Worm (Caenorhabditis elegans): ENCODE results near the gene clp-6.

The clp-6 gene

DNA sequence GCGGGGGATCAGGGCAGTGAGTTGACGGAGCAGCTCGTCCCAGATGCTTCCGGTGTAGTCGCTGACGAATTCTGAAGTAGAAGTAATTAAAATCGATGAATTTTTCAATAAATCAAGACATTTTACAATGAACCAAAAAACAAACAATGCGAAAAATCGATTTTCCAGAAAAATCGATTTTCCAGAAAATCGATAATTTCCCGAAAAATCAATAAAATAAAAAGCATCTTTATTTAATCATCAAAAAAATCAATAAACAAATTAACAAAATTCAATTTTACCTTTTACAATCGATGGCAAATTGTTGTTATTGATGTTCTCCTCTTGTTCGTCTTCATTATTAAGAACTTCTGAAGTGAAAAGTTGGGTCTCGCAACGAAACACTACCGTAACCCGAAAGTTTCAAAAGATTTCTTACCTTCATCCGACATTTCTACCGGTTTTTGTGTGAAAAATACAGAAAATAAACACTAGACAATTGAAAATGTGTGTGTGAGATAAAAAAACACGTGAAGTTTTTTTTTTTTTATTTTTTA, at the start of gene clp-6:
Gene clp-6 (minus strand): TSS at position 486 of the 536 bp plus-strand sequence.
- TF ChIP-seq dao-5 (tag; optimal IDR thresholded peaks at IDR 0.05) (no peak), him-1 (tag; optimal IDR thresholded peaks at IDR 0.05) (no peak), W03F9.2 (tag; optimal IDR thresholded peaks at IDR 0.05) (no peak)

DNA sequence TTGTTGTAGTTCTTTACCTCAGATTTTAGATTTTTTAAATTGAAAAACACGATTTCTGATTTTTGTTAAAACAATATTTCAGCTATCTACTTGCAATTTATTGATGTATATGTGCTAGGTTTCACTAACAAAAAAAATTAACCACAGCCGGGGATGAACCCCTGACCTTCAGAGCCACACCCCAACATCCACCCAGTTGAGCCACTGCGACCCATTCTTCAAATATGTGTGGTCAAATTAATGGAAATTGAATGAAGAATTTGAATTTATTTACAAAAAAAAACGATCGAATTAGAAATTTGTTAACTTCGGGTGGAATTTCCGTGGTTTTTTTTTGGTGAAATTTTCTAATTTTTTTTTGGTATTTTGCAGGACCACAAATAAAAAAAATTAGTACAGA, 43.8 kb upstream of the clp-6 start:
- TF ChIP-seq dao-5 (tag; optimal IDR thresholded peaks at IDR 0.05) (no peak), him-1 (tag; optimal IDR thresholded peaks at IDR 0.05) (no peak), W03F9.2 (tag; optimal IDR thresholded peaks at IDR 0.05) (no peak)

DNA sequence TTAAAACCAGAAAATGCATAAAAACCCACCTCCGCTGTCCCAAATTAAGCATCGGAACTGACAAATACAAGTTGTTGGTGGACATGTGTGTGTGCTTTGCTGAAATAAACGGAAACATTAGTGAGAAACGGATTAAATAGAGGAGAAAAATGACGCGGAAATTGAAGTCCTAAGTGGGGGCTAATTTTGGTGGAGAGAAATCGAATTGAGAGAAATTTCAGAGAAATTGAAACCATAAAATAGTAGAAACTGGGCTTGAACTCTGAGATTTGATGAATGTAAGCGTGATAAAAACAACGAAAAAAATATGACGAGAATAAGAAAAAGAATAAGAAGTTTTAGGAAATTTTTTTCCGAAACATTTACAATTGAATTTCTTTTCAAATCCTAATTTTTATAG, 40.2 kb upstream of the clp-6 start, which contains the start of gene Y77E11A.12:
Gene Y77E11A.12 (minus strand): TSS at position 101 of the 400 bp plus-strand sequence.
- TF ChIP-seq dao-5 (tag; optimal IDR thresholded peaks at IDR 0.05) (no peak), him-1 (tag; optimal IDR thresholded peaks at IDR 0.05) (no peak), W03F9.2 (tag; optimal IDR thresholded peaks at IDR 0.05) (no peak)

DNA sequence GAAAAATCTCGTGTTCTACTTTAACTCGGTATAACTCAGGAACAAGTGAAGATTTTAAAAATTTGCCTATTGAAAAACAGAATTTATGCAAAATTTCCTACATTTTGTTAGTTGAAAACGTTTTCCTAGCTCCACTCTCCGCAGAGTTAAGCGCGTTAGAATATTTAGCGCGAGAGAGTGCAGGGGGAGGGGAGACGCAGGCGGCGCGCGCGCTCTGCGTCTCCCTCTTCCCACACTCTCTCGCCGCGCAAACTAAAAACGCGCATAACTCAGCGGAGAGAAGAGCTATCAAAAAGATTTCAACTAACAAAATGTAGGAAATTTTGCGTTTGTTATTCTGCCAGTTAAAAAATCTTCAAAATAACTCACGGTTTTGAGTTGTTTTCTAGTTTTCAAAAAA, 37.3 kb upstream of the clp-6 start:
- TF ChIP-seq W03F9.2 (tag; optimal IDR thresholded peaks at IDR 0.05) (no peak), him-1 (tag; optimal IDR thresholded peaks at IDR 0.05) (no peak), dao-5 (tag; optimal IDR thresholded peaks at IDR 0.05) (no peak)

DNA sequence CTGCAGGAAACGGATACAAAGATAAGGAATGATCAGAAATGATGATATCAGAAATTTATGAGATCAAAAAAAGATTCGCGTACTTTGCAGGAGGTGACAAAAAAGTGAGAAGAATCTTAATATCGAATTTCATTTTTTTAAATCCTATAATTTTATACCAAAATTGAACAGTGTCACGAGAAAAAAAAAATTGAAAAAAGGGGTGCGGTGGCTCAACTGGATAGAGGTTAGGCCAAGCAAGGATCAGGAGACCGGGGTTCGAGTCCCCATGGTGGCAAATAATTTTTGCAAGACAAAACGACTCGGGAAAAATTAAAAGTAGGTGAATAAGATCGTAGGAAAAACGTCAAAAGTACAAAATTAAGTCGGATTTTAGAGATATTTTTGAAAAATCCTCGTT, 35.5 kb upstream of the clp-6 start:
- no peak for TF ChIP-seq him-1 (tag; optimal IDR thresholded peaks at IDR 0.05)
- no peak for TF ChIP-seq dao-5 (tag; optimal IDR thresholded peaks at IDR 0.05)
- TF ChIP-seq W03F9.2 (tag; optimal IDR thresholded peaks at IDR 0.05), result no peak

DNA sequence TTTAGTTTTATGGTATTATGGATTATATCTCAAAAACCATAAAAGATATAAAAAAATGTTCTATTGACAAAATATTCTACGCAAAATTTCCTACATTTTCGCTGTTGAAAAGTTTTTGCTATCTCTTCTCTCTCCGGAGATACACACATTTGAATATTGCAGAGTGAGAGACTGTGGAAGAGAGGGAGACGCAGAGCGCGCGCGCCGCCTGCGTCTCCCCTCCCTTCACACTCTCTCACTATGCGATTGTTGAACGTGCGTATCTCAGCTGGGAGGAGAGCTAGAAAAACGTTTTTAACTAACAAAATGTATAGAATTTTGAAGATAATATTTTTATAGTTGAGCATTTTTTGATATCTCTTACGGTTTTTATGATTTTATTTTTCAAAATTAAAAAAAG, 34.3 kb upstream of the clp-6 start:
- no peak for TF ChIP-seq him-1 (tag; optimal IDR thresholded peaks at IDR 0.05)
- no peak for TF ChIP-seq dao-5 (tag; optimal IDR thresholded peaks at IDR 0.05)
- no peak for TF ChIP-seq W03F9.2 (tag; optimal IDR thresholded peaks at IDR 0.05)

DNA sequence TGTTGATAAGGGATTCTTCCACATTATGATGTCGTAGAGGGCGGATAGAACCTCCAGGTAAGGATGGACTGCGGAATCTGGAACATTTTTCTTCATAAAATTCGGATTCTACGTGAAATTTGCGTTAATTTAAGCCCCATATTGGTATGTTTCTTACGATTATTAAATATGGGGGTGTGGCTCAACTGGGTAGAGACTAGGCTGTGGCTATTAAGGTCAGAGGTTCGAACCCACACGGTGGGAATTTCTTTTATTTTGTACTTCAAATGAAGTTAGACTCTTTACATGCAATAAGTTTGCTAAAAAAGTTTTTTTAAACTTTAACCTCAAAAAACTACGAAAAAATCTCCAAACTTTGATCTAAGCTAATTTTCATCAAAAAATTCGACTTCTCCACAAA, 30.6 kb upstream of the clp-6 start:
- no peak for TF ChIP-seq him-1 (tag; optimal IDR thresholded peaks at IDR 0.05)

DNA sequence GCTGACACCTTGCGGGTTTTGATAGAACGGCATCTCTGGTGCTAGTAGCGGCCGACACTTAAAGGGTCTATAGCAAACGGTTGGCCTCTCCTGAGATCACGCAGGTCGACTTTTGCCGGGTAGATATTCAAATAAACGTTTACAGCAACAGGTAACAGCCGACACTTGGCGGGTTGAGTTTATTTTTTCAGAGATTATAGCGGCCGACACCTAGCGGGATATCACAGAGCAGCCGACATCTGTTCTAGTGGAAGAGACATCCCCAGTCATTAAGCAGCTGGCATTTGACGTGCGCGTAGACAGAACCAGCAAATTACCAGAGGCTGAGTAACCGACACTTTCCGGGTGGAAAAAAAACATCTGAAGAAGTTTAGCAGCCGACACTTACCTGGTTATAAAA, 26.6 kb upstream of the clp-6 start:
- no peak for TF ChIP-seq W03F9.2 (tag; optimal IDR thresholded peaks at IDR 0.05)
- TF ChIP-seq dao-5 (tag; optimal IDR thresholded peaks at IDR 0.05), result no peak
- no peak for TF ChIP-seq him-1 (tag; optimal IDR thresholded peaks at IDR 0.05)

DNA sequence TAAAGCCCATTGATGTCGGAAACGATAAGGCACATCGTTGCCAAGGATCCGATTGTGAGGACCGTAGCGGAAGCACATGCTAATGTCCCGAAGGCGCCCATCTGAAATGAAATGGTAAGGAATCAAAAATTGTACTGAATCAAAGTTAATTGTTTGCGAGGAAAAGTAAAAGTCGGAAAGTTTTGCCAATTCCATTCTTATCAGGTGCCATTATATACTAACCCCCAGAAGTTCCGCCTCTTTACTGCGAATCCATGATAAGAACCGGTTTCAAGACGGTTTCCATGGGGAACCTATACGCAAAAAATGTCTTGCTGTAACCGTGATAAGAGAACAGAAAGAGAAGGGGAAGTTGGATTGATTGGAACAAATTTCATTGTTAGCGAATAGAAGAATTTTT, 25.8 kb upstream of the clp-6 start, which contains the start of gene col-106:
Gene col-106 (minus strand): TSS at position 101 of the 400 bp plus-strand sequence.
- no peak for TF ChIP-seq W03F9.2 (tag; optimal IDR thresholded peaks at IDR 0.05)
- no peak for TF ChIP-seq him-1 (tag; optimal IDR thresholded peaks at IDR 0.05)
- no peak for TF ChIP-seq dao-5 (tag; optimal IDR thresholded peaks at IDR 0.05)

DNA sequence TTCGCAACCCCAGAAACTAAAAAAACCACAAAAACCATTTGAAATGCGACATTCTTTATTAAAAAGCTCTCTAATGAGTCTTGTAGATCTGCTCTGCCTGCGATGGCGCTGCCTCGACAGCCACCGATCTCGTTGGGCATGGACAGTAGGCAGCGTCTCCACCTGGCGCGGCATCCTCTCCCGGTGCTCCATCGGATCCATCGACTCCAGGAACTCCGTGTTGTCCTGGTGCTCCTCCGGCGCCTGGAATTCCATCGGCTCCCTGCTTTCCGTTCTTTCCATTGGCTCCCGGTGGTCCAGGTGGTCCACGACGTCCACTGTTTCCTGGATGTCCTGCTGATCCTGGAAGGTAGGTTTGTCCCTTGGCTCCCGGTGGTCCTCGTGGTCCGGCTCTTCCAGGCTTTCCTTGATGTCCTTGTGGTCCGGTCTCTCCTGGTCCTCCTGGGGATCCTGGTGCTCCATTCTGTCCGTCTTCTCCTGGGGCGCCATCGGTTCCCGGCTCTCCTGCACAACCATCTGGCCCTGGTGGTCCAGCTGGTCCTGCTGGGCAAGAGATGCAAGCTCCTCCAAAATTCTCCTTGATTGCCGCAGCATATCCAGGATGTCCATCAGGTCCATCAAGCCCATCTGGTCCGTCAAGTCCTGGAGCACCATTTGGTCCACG, 25.1 kb upstream of the clp-6 start:
- TF ChIP-seq him-1 (tag; optimal IDR thresholded peaks at IDR 0.05), result no peak
- no peak for TF ChIP-seq W03F9.2 (tag; optimal IDR thresholded peaks at IDR 0.05)
- TF ChIP-seq dao-5 (tag; optimal IDR thresholded peaks at IDR 0.05), result no peak

DNA sequence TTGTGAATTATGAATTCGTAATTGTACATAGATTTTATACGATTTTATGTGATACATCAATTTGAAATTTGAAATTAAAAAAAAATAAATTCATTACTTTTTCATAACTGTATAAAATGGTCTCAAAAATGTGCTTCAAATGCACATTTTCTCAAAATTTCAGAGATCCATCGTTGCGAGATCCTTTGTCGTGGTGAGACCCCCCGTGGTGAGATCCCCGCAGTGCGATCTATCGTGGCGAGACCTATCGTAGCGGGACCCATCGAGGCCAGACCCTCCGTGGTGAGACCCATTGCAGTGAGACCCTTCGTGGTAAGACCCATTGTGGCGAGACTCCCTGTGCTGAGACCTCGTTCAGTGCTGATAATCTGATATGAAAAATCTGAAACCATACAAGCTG, 24.6 kb upstream of the clp-6 start:
- TF ChIP-seq dao-5 (tag; optimal IDR thresholded peaks at IDR 0.05), result no peak
- no peak for TF ChIP-seq W03F9.2 (tag; optimal IDR thresholded peaks at IDR 0.05)
- no peak for TF ChIP-seq him-1 (tag; optimal IDR thresholded peaks at IDR 0.05)

DNA sequence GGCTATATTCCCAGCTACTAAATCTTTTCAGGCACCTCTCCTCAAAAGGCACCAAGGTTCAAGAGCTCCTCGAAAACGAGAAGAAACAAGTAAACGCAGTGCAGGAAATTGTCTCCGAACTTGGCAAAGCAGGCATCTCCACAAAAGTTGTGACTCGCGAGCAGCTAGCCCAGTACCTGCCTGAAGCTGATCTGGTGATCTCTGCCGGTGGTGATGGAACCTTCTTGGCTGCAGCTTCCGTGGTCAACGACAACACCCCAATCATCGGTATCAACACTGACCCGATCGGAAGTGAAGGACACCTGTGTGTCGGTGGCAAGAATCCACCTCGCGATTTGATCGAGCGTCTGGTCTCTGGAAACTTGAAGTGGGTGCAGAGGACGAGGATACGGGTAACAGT, 23.4 kb upstream of the clp-6 start:
- TF ChIP-seq dao-5 (tag; optimal IDR thresholded peaks at IDR 0.05), result no peak

DNA sequence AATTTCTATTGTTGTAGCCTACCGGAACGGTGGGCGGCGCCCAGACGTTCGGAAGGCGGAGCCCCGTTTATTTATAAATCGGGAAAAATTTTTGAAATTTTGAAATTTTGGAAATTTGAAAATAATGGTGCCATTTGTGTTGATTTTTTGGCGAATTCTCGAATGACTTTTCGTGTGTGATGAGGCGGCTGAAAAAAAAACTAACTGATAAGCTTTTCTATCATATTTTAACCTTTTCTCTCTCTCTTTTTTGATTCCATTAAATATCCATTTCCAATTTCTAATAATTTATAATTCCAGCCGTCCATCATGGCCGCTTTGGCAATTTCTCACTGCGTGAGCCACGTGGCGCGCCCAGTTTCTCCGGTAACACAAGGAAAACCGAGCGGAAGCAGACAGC, 21.9 kb upstream of the clp-6 start, which contains the start of gene nadk-1:
Gene nadk-1 (plus strand): TSS at position 301 of the 400 bp plus-strand sequence.
- TF ChIP-seq him-1 (tag; optimal IDR thresholded peaks at IDR 0.05), result no peak
- no peak for TF ChIP-seq W03F9.2 (tag; optimal IDR thresholded peaks at IDR 0.05)
- no peak for TF ChIP-seq dao-5 (tag; optimal IDR thresholded peaks at IDR 0.05)

DNA sequence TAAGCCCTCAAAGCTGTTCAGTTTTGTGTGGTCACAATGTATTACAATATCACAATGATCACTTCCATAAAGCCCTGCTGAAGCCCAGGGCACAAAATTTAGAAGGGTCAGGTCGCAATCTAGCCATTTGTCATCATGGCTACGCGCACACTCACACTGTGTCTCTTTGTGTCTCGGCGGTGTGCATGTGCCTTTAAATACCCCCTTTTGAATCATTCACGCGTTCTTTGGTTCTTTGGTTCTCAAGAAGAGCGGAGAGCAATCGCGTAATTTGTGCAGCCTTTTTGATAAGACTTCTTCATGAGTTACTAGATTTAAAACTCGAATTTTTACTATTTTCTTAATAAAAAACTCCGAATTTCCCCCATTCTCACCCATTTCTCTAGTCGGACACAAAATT, 20.2 kb upstream of the clp-6 start:
- TF ChIP-seq W03F9.2 (tag; optimal IDR thresholded peaks at IDR 0.05) (no peak), dao-5 (tag; optimal IDR thresholded peaks at IDR 0.05) (no peak), him-1 (tag; optimal IDR thresholded peaks at IDR 0.05) (no peak)

DNA sequence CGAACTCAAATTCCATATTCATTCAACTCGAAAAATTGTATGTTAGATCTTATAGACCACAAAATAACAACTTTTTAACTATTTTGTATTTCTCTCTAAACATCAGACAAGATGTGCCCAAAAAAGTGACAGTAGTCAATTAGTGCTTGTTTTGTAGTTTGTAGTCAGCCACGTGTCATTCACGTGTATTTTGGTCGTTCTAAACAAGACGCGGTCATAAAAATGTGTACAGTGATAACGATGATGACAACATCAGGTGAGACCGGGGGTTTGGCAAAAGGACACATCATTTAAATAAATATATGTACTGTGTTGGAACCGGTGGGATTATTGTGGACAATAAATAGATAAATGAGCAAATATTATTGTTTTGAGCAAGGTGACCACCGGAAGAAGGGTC, 19.4 kb upstream of the clp-6 start:
- TF ChIP-seq dao-5 (tag; optimal IDR thresholded peaks at IDR 0.05) (no peak), W03F9.2 (tag; optimal IDR thresholded peaks at IDR 0.05) (no peak), him-1 (tag; optimal IDR thresholded peaks at IDR 0.05) (no peak)

Measured in whole organism, L4/young adult.